Fruit fly (Drosophila melanogaster): ENCODE measurements around the gene CG2186.

Gene CG2186

DNA sequence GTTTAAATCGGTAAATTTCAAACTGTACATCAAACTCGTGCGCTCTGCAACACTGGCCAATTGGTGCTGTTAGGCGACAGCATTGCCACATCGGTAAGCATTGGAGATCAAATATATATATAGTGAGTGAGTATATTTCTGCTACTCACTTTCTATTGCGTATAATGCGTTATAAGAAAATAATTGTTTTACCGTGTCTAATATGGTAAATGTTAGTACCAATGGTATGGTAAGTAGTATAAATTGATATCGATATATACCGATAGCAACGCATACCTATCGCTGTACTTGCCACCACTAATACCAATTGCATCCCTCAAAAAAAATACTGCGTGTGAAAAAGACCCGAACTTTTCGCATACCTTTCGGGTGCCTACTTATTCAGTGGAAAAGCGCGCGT is at the start of gene CG2186, which contains the start of gene sofe (continued):
- no peak for TF ChIP-seq CG10274 (GFP tag; optimal IDR thresholded peaks at IDR 0.05)
- peak; percentile 57 for TF ChIP-seq CG13775 (GFP tag; optimal IDR thresholded peaks at IDR 0.05)
- TF ChIP-seq oc (tag; optimal IDR thresholded peaks at IDR 0.05), result no peak
- peak; percentile 63 for TF ChIP-seq CG2712 (tag; optimal IDR thresholded peaks at IDR 0.05)
- TF ChIP-seq danr (GFP tag; IDR thresholded peaks at IDR 0.05), result no peak
- no peak for TF ChIP-seq GATAe (GFP tag; conservative IDR thresholded peaks at IDR 0.05)
- TF ChIP-seq dpn (GFP tag; optimal IDR thresholded peaks at IDR 0.05), result peak; percentile 42 to 70
- TF ChIP-seq Usf (GFP tag; optimal IDR thresholded peaks at IDR 0.05), result no peak
- TF ChIP-seq CG3407 (GFP tag; optimal IDR thresholded peaks at IDR 0.05), result no peak
- TF ChIP-seq chif (GFP tag; optimal IDR thresholded peaks at IDR 0.05), result peak in 1 of 2 experiments; percentile 36
- no peak for TF ChIP-seq CG1024 (GFP tag; IDR thresholded peaks at IDR 0.05)
- peak; percentile 27 for TF ChIP-seq CG10543 (GFP tag; optimal IDR thresholded peaks at IDR 0.05)
- TF ChIP-seq CG9876 (GFP tag; optimal IDR thresholded peaks at IDR 0.05), result no peak
- TF ChIP-seq CG30020 (tag; optimal IDR thresholded peaks at IDR 0.05), result peak; percentile 45
- peak; percentile 90 for TF ChIP-seq knrl (GFP tag; IDR thresholded peaks at IDR 0.05; ENCODE audit: partially characterized antibody)
- no peak for TF ChIP-seq MTF-1 (GFP tag; optimal IDR thresholded peaks at IDR 0.05; ENCODE audit: borderline replicate concordance)
- TF ChIP-seq Mes4 (GFP tag; optimal IDR thresholded peaks at IDR 0.05), result peak; percentile 47
- no peak for TF ChIP-seq ab (GFP tag; optimal IDR thresholded peaks at IDR 0.05)
- TF ChIP-seq stwl (tag; optimal IDR thresholded peaks at IDR 0.05), result peak; percentile 77
- no peak for TF ChIP-seq Lpt (GFP tag; optimal IDR thresholded peaks at IDR 0.05)
- TF ChIP-seq prd (optimal IDR thresholded peaks at IDR 0.05), result no peak
- TF ChIP-seq prd (GFP tag; IDR thresholded peaks at IDR 0.05), result peak; percentile 67
- peak; percentile 27; the same call in 1 of the 2 replicates for TF ChIP-seq CG6689 (GFP tag; IDR thresholded peaks at IDR 0.05)
- peak in 1 of 2 experiments; percentile 6 for TF ChIP-seq crp (GFP tag; optimal IDR thresholded peaks at IDR 0.05)
- TF ChIP-seq bowl (GFP tag; IDR thresholded peaks at IDR 0.05), result no peak
- TF ChIP-seq CG43689 (GFP tag; IDR thresholded peaks at IDR 0.05), result no peak
- TF ChIP-seq CG10366 (GFP tag; IDR thresholded peaks at IDR 0.05), result peak; percentile 44; the same call in 1 of the 2 replicates
- TF ChIP-seq CG3065 (GFP tag; optimal IDR thresholded peaks at IDR 0.05), result no peak
- peak; percentile 82 for TF ChIP-seq CG14710 (tag; optimal IDR thresholded peaks at IDR 0.05)
- TF ChIP-seq Oli (tag; optimal IDR thresholded peaks at IDR 0.05), result peak; percentile 13
- TF ChIP-seq hb (GFP tag; IDR thresholded peaks at IDR 0.05; ENCODE audit: partially characterized antibody), result peak; percentile 76
- peak; percentile 1 for TF ChIP-seq Side (GFP tag; optimal IDR thresholded peaks at IDR 0.05)
- peak; percentile 81 for TF ChIP-seq pzg (GFP tag; optimal IDR thresholded peaks at IDR 0.05)
- no peak for TF ChIP-seq ftz-f1 (GFP tag; optimal IDR thresholded peaks at IDR 0.05)
- no peak for TF ChIP-seq bigmax (GFP tag; optimal IDR thresholded peaks at IDR 0.05)
- TF ChIP-seq crc (GFP tag; optimal IDR thresholded peaks at IDR 0.05), result peak; percentile 41
- TF ChIP-seq CG17359 (tag; optimal IDR thresholded peaks at IDR 0.05), result peak; percentile 28
- TF ChIP-seq CG12219 (GFP tag; optimal IDR thresholded peaks at IDR 0.05), result no peak
- TF ChIP-seq nmo (GFP tag; optimal IDR thresholded peaks at IDR 0.05), result peak; percentile 62
- TF ChIP-seq CG6272 (GFP tag; IDR thresholded peaks at IDR 0.05), result no peak
- no peak for TF ChIP-seq CG12236 (GFP tag; optimal IDR thresholded peaks at IDR 0.05)
- peak; percentile 67 for TF ChIP-seq CG7786 (GFP tag; optimal IDR thresholded peaks at IDR 0.05)
- TF ChIP-seq Ets65A (GFP tag), result peak; percentile 53
- TF ChIP-seq wor (GFP tag; IDR thresholded peaks at IDR 0.05), result no peak
- peak; percentile 64 for TF ChIP-seq jumu (GFP tag; optimal IDR thresholded peaks at IDR 0.05)
- peak; percentile 11 for TF ChIP-seq CG4820 (GFP tag; optimal IDR thresholded peaks at IDR 0.05)
- TF ChIP-seq CG11085 (GFP tag; IDR thresholded peaks at IDR 0.05), result no peak
- TF ChIP-seq gcm2 (GFP tag; optimal IDR thresholded peaks at IDR 0.05), result no peak
- no peak for TF ChIP-seq gsb (GFP tag; IDR thresholded peaks at IDR 0.05)
- peak; percentile 57 for TF ChIP-seq MBD-R2 (GFP tag; IDR thresholded peaks at IDR 0.05)
- no peak for TF ChIP-seq Hr78 (GFP tag; optimal IDR thresholded peaks at IDR 0.05)
- TF ChIP-seq exex (tag; optimal IDR thresholded peaks at IDR 0.05), result no peak

All from whole organism, embryonic.